Worm (Caenorhabditis elegans) whole organism, early embryonic: Measurements from ENCODE around the gene gcy-32.

Experiments used
- F13C5.2 ChIP-seq: sonication (generic microtip); optimal IDR thresholded peaks from 2 replicates; lab custom pipeline; 2017; ENCODE audit warnings: mild to moderate bottlenecking, missing genetic modification characterization, inconsistent platforms, missing compliant biosample characterization
- aly-1 ChIP-seq: sonication (generic microtip); optimal IDR thresholded peaks from 2 replicates; lab custom pipeline; 2016; ENCODE audit warnings: missing genetic modification characterization, missing compliant biosample characterization
- ama-1 ChIP-seq: fragments of 150-350 bp; optimal IDR thresholded peaks from 2 replicates; lab custom pipeline; 2014
- ceh-13 ChIP-seq: fragments of 200-800 bp; sonication (Bioruptor generic); optimal IDR thresholded peaks from 2 replicates; lab custom pipeline; 2018; ENCODE audit warnings: mild to moderate bottlenecking, missing genetic modification characterization, missing compliant biosample characterization
- ceh-36 ChIP-seq: sonication (generic microtip); optimal IDR thresholded peaks from 2 replicates; lab custom pipeline; 2016; ENCODE audit warnings: missing genetic modification characterization, inconsistent platforms, missing compliant biosample characterization
- flt-1 ChIP-seq: fragments of 200-800 bp; sonication (Bioruptor generic); IDR thresholded peaks from 2 replicates; pipeline ENCODE4 v1.3.6; 2022; ENCODE audit warnings: missing genetic modification characterization, missing compliant biosample characterization
- hmg-4 ChIP-seq: fragments of 200-800 bp; sonication (Bioruptor generic); optimal IDR thresholded peaks from 2 replicates; lab custom pipeline; 2018; ENCODE audit warnings: mild to moderate bottlenecking, missing genetic modification characterization, missing compliant biosample characterization
- hnd-1 ChIP-seq: sonication (generic microtip); optimal IDR thresholded peaks from 2 replicates; lab custom pipeline; 2016; ENCODE audit warnings: missing genetic modification characterization, missing compliant biosample characterization
- pes-1 ChIP-seq: fragments of 200-800 bp; sonication (Bioruptor generic); IDR thresholded peaks from 2 replicates; pipeline ENCODE4 v1.3.6; 2022; ENCODE audit warnings: missing genetic modification reagents, missing genetic modification characterization, missing compliant biosample characterization
- scrt-1 ChIP-seq: fragments of 200-800 bp; sonication (Bioruptor generic); IDR thresholded peaks from 2 replicates; pipeline ENCODE4 v1.3.6; 2022; ENCODE audit warnings: missing genetic modification characterization, missing compliant biosample characterization
- sea-1 ChIP-seq: fragments of 200-800 bp; sonication (Bioruptor generic); conservative IDR thresholded peaks from 2 replicates; pipeline ENCODE4 v1.3.6; 2022; ENCODE audit warnings: missing genetic modification characterization, missing compliant biosample characterization
- tbx-11 ChIP-seq: fragments of 200-800 bp; sonication (Bioruptor generic); IDR thresholded peaks from 2 replicates; pipeline ENCODE4 v1.3.6; 2022; ENCODE audit warnings: missing genetic modification characterization, missing compliant biosample characterization
- tbx-37 ChIP-seq: fragments of 200-800 bp; sonication (Bioruptor generic); conservative IDR thresholded peaks from 2 replicates; pipeline ENCODE4 v1.3.6; 2022; ENCODE audit warnings: missing genetic modification reagents, missing genetic modification characterization, missing compliant biosample characterization
- tra-4 ChIP-seq: sonication (generic microtip); optimal IDR thresholded peaks from 2 replicates; lab custom pipeline; 2017; ENCODE audit warnings: missing genetic modification characterization, missing compliant biosample characterization

DNA sequence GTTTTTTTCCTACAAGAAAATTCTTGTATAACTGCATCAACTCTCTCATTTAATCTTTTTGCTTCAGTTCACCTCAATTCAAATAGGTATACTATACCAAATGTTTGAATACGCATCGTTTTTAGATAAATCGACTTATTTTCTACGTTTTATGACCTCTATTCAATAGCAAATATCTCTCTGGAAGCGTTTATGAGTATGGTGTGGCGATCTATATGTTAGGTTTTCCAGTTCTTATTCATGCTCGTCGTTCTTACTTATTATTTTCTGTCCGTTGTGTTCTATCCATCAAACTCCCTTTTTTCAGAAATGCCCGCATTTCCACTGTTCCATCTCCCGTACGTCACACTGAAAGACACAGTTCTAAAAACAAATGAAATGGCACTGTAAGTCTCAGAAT lies 34.7 kb downstream of the gcy-32 start, which contains the start of gene T22G5.3:
- TF ChIP-seq flt-1 (GFP tag; lab: Robert Waterston, UW) (no peak), hnd-1 (tag; lab: Kevin White, UChicago) (no peak), ama-1 (no peak), scrt-1 (GFP tag; lab: Robert Waterston, UW) (no peak), tbx-37 (GFP tag; lab: Robert Waterston, UW) (no peak), aly-1 (tag; lab: Kevin White, UChicago) (no peak), F13C5.2 (tag; lab: Kevin White, UChicago) (no peak), tbx-11 (GFP tag; lab: Robert Waterston, UW) (no peak), pes-1 (GFP tag; lab: Robert Waterston, UW) (no peak), ceh-36 (tag; lab: Kevin White, UChicago) (no peak), ceh-13 (no peak), hmg-4 (GFP tag; lab: Kevin White, UChicago) (no peak), sea-1 (GFP tag; lab: Robert Waterston, UW) (no peak), tra-4 (no peak)
